Worm (Caenorhabditis elegans) whole organism, young adult: ENCODE measurements around the gene ZC190.7.

Experiments
- B0336.3 ChIP-seq: fragments of 200-800 bp; sonication (Bioruptor generic); IDR thresholded peaks from 2 replicates; pipeline ENCODE4 v1.3.6; 2022; ENCODE audit warnings: missing genetic modification characterization, missing compliant biosample characterization
- C17E4.6 ChIP-seq: fragments of 200-800 bp; sonication (Bioruptor generic); IDR thresholded peaks from 2 replicates; pipeline ENCODE4 v1.3.6; 2022; ENCODE audit warnings: missing genetic modification reagents, missing genetic modification characterization, missing compliant biosample characterization
- F22D6.2 ChIP-seq: sonication (generic microtip); optimal IDR thresholded peaks from 2 replicates; lab custom pipeline; 2016; ENCODE audit warnings: mild to moderate bottlenecking, missing genetic modification characterization, missing compliant biosample characterization
- F23B12.7 ChIP-seq: sonication (generic microtip); optimal IDR thresholded peaks from 2 replicates; lab custom pipeline; 2017; ENCODE audit warnings: missing genetic modification characterization, mild to moderate bottlenecking, missing compliant biosample characterization, antibody characterized with exemption, moderate library complexity; ENCODE audit not compliant: insufficient read depth
- F33H1.4 ChIP-seq: fragments of 200-800 bp; sonication (Bioruptor generic); IDR thresholded peaks from 2 replicates; pipeline ENCODE4 v1.3.6; 2022; ENCODE audit warnings: missing genetic modification reagents, missing genetic modification characterization, missing compliant biosample characterization
- F49E8.2 ChIP-seq: sonication (generic microtip); optimal IDR thresholded peaks from 3 replicates; lab custom pipeline; 2017; ENCODE audit warnings: missing genetic modification characterization, mild to moderate bottlenecking, missing compliant biosample characterization, antibody characterized with exemption, moderate library complexity; ENCODE audit not compliant: insufficient read depth
- K11D2.4 ChIP-seq: fragments of 200-800 bp; sonication (Bioruptor generic); IDR thresholded peaks from 2 replicates; pipeline ENCODE4 v1.3.6; 2022; ENCODE audit warnings: missing genetic modification reagents, missing genetic modification characterization, missing compliant biosample characterization
- K12H6.12 ChIP-seq: fragments of 200-800 bp; sonication (Bioruptor generic); optimal IDR thresholded peaks from 2 replicates; lab custom pipeline; 2018; ENCODE audit warnings: mild to moderate bottlenecking, missing genetic modification characterization, missing compliant biosample characterization
- Y56A3A.18 ChIP-seq: fragments of 200-800 bp; sonication (Bioruptor generic); IDR thresholded peaks from 2 replicates; pipeline ENCODE4 v1.3.6; 2022; ENCODE audit warnings: missing genetic modification reagents, missing genetic modification characterization, missing compliant biosample characterization
- Y79H2A.3 ChIP-seq: fragments of 200-800 bp; sonication (Bioruptor generic); conservative IDR thresholded peaks from 2 replicates; pipeline ENCODE4 v1.3.6; 2022; ENCODE audit warnings: missing genetic modification reagents, missing genetic modification characterization, missing compliant biosample characterization
- atf-7 ChIP-seq: sonication (generic microtip); optimal IDR thresholded peaks from 2 replicates; lab custom pipeline; 2017; ENCODE audit warnings: mild to moderate bottlenecking, missing genetic modification characterization, missing compliant biosample characterization
- attf-5 ChIP-seq: fragments of 200-800 bp; sonication (Bioruptor generic); optimal IDR thresholded peaks from 2 replicates; lab custom pipeline; 2018; ENCODE audit warnings: mild to moderate bottlenecking, missing genetic modification characterization, missing compliant biosample characterization
- bed-1 ChIP-seq: fragments of 200-800 bp; sonication (Bioruptor generic); IDR thresholded peaks from 2 replicates; pipeline ENCODE4 v1.3.6; 2022; ENCODE audit warnings: missing genetic modification reagents, missing genetic modification characterization, missing compliant biosample characterization
- bed-2 ChIP-seq: fragments of 200-800 bp; sonication (Bioruptor generic); IDR thresholded peaks from 2 replicates; pipeline ENCODE4 v1.3.6; 2022; ENCODE audit warnings: missing genetic modification reagents, missing genetic modification characterization, missing compliant biosample characterization
- ceh-40 ChIP-seq: fragments of 200-800 bp; sonication (Bioruptor generic); IDR thresholded peaks from 2 replicates; pipeline ENCODE4 v1.3.6; 2022; ENCODE audit warnings: missing genetic modification characterization, missing compliant biosample characterization
- ceh-79 ChIP-seq: sonication (generic microtip); optimal IDR thresholded peaks from 2 replicates; lab custom pipeline; 2017; ENCODE audit warnings: mild to moderate bottlenecking, missing genetic modification characterization, missing compliant biosample characterization
- chd-7 ChIP-seq: sonication (generic microtip); optimal IDR thresholded peaks from 2 replicates; lab custom pipeline; 2016; ENCODE audit warnings: mild to moderate bottlenecking, missing genetic modification characterization, moderate library complexity, missing compliant biosample characterization
- dox-1 ChIP-seq: fragments of 200-800 bp; sonication (Bioruptor generic); IDR thresholded peaks from 2 replicates; pipeline ENCODE4 v1.3.6; 2022; ENCODE audit warnings: missing genetic modification reagents, missing genetic modification characterization, missing compliant biosample characterization
- dpff-1 ChIP-seq: sonication (generic microtip); optimal IDR thresholded peaks from 2 replicates; lab custom pipeline; 2017; ENCODE audit warnings: mild to moderate bottlenecking, missing genetic modification characterization, missing compliant biosample characterization
- egl-18 ChIP-seq: fragments of 200-800 bp; sonication (Bioruptor generic); IDR thresholded peaks from 2 replicates; pipeline ENCODE4 v1.3.6; 2022; ENCODE audit warnings: missing genetic modification reagents, missing genetic modification characterization, missing compliant biosample characterization
- egl-44 ChIP-seq: fragments of 200-800 bp; sonication (Bioruptor generic); IDR thresholded peaks from 2 replicates; pipeline ENCODE4 v1.3.6; 2022; ENCODE audit warnings: missing genetic modification reagents, missing genetic modification characterization, missing compliant biosample characterization
- ets-4 ChIP-seq: fragments of 200-800 bp; sonication (Bioruptor generic); optimal IDR thresholded peaks from 2 replicates; lab custom pipeline; 2018; ENCODE audit warnings: mild to moderate bottlenecking, missing genetic modification characterization, missing compliant biosample characterization
- him-1 ChIP-seq: sonication (generic microtip); optimal IDR thresholded peaks from 2 replicates; lab custom pipeline; 2016; ENCODE audit warnings: missing genotype, missing genetic modification reagents, missing genetic modification characterization, missing compliant biosample characterization
- hlh-26 ChIP-seq: fragments of 200-800 bp; sonication (Bioruptor generic); conservative IDR thresholded peaks from 2 replicates; pipeline ENCODE4 v1.3.6; 2022; ENCODE audit warnings: missing genetic modification reagents, missing genetic modification characterization, missing compliant biosample characterization
- hmg-20 ChIP-seq: fragments of 200-800 bp; sonication (Bioruptor generic); IDR thresholded peaks from 2 replicates; pipeline ENCODE4 v1.3.6; 2022; ENCODE audit warnings: missing genetic modification reagents, missing genetic modification characterization, missing compliant biosample characterization
- let-526 ChIP-seq: fragments of 200-800 bp; sonication (Bioruptor generic); IDR thresholded peaks from 2 replicates; pipeline ENCODE4 v1.3.6; 2022; ENCODE audit warnings: missing genetic modification reagents, missing genetic modification characterization, missing compliant biosample characterization
- let-607 ChIP-seq, 2 experiments: fragments of 200-800 bp in 1 of 2; sonication (Bioruptor generic) in 1 of 2; sonication (generic microtip) in 1 of 2; optimal IDR thresholded peaks; 2 replicates each; lab custom pipeline; 2016 to 2018; ENCODE audit warnings: mild to moderate bottlenecking in 2 of 2, missing compliant biosample characterization in 2 of 2, missing genetic modification characterization in 2 of 2, moderate library complexity in 2 of 2, missing genotype in 1 of 2
- lin-26 ChIP-seq: fragments of 200-800 bp; sonication (Bioruptor generic); IDR thresholded peaks from 2 replicates; pipeline ENCODE4 v1.3.6; 2022; ENCODE audit warnings: missing genetic modification reagents, missing genetic modification characterization, missing compliant biosample characterization
- lin-35 ChIP-seq, 3 experiments: fragments of 150-350 bp in 2 of 3; sonication (generic microtip) in 1 of 3; optimal IDR thresholded peaks; 2 replicates each; lab custom pipeline; 2014 to 2018; ENCODE audit warnings: missing biosample characterization in 3 of 3, missing genetic modification characterization in 3 of 3, missing genetic modification reagents in 3 of 3
- lin-40 ChIP-seq: sonication (generic microtip); optimal IDR thresholded peaks from 2 replicates; lab custom pipeline; 2016; ENCODE audit warnings: missing genetic modification characterization, mild to moderate bottlenecking, missing compliant biosample characterization, missing genotype, missing genetic modification reagents
- lin-54 ChIP-seq: fragments of 200-800 bp; sonication (Bioruptor generic); optimal IDR thresholded peaks from 2 replicates; lab custom pipeline; 2018; ENCODE audit warnings: mild to moderate bottlenecking, missing genetic modification characterization, missing compliant biosample characterization
- lsl-1 ChIP-seq: fragments of 200-800 bp; sonication (Bioruptor generic); optimal IDR thresholded peaks from 2 replicates; lab custom pipeline; 2018; ENCODE audit warnings: mild to moderate bottlenecking, missing genetic modification characterization, moderate library complexity, missing compliant biosample characterization
- madf-10 ChIP-seq: sonication (generic microtip); optimal IDR thresholded peaks from 2 replicates; lab custom pipeline; 2016; ENCODE audit warnings: mild to moderate bottlenecking, missing genetic modification characterization, missing compliant biosample characterization
- madf-3 ChIP-seq: fragments of 200-800 bp; sonication (Bioruptor generic); IDR thresholded peaks from 2 replicates; pipeline ENCODE4 v1.3.6; 2022; ENCODE audit warnings: missing genetic modification reagents, missing genetic modification characterization, missing compliant biosample characterization
- mxl-1 ChIP-seq: sonication (generic microtip); optimal IDR thresholded peaks from 2 replicates; lab custom pipeline; 2016; ENCODE audit warnings: missing genetic modification characterization, missing compliant biosample characterization
- nhr-120 ChIP-seq: fragments of 200-800 bp; sonication (Bioruptor generic); IDR thresholded peaks from 2 replicates; pipeline ENCODE4 v1.3.6; 2022; ENCODE audit warnings: missing genetic modification characterization, missing compliant biosample characterization
- nhr-80 ChIP-seq: sonication (generic microtip); optimal IDR thresholded peaks from 2 replicates; lab custom pipeline; 2016; ENCODE audit warnings: missing genetic modification characterization, missing compliant biosample characterization
- nhr-90 ChIP-seq: sonication (generic microtip); optimal IDR thresholded peaks from 2 replicates; lab custom pipeline; 2016; ENCODE audit warnings: missing genotype, mild to moderate bottlenecking, missing genetic modification characterization, missing compliant biosample characterization
- pbrm-1 ChIP-seq: fragments of 200-800 bp; sonication (Bioruptor generic); IDR thresholded peaks from 2 replicates; pipeline ENCODE4 v1.3.6; 2022; ENCODE audit warnings: missing genetic modification reagents, missing genetic modification characterization, missing compliant biosample characterization
- pha-4 ChIP-seq: fragments of 150-350 bp; sonication (generic microtip); optimal IDR thresholded peaks from 2 replicates; lab custom pipeline; 2014; ENCODE audit warnings: missing biosample characterization, missing genetic modification reagents, missing genetic modification characterization
- sea-2 ChIP-seq: fragments of 200-800 bp; sonication (Bioruptor generic); IDR thresholded peaks from 2 replicates; pipeline ENCODE4 v1.3.6; 2022; ENCODE audit warnings: missing genetic modification characterization, missing compliant biosample characterization
- snpc-1.3 ChIP-seq: sonication (generic microtip); optimal IDR thresholded peaks from 2 replicates; lab custom pipeline; 2017; ENCODE audit warnings: missing genetic modification characterization, mild to moderate bottlenecking, missing compliant biosample characterization, antibody characterized with exemption, moderate library complexity, missing genotype, missing genetic modification reagents; ENCODE audit not compliant: insufficient read depth
- snpc-3.4 ChIP-seq: sonication (generic microtip); optimal IDR thresholded peaks from 2 replicates; lab custom pipeline; 2017; ENCODE audit warnings: missing genetic modification characterization, mild to moderate bottlenecking, missing compliant biosample characterization, antibody characterized with exemption, moderate library complexity, missing genotype, missing genetic modification reagents
- sptf-2 ChIP-seq: fragments of 200-800 bp; sonication (Bioruptor generic); optimal IDR thresholded peaks from 2 replicates; lab custom pipeline; 2018; ENCODE audit warnings: mild to moderate bottlenecking, missing genetic modification characterization, missing compliant biosample characterization
- tbp1 ChIP-seq: fragments of 200-800 bp; sonication (Bioruptor generic); optimal IDR thresholded peaks from 2 replicates; lab custom pipeline; 2018; ENCODE audit warnings: mild to moderate bottlenecking, missing genetic modification characterization, missing compliant biosample characterization
- tbx-9 ChIP-seq: sonication (generic microtip); optimal IDR thresholded peaks from 2 replicates; lab custom pipeline; 2016; ENCODE audit warnings: borderline replicate concordance, missing genetic modification characterization, inconsistent platforms, missing compliant biosample characterization
- unc-62 ChIP-seq: fragments of 150-350 bp; optimal IDR thresholded peaks from 2 replicates; lab custom pipeline; 2014; ENCODE audit warnings: missing biosample characterization, missing genetic modification reagents, missing genetic modification characterization
- ztf-22 ChIP-seq: fragments of 200-800 bp; sonication (Bioruptor generic); optimal IDR thresholded peaks from 2 replicates; lab custom pipeline; 2018; ENCODE audit warnings: mild to moderate bottlenecking, missing genetic modification characterization, moderate library complexity, missing compliant biosample characterization

The ZC190.7 gene

ce11 chrV:8651007-8651711 is 35.5 kb downstream of the ZC190.7 start:
- TF ChIP-seq him-1 (tag; lab: Kevin White, UChicago) (no peak), tbp1 (GFP tag; lab: Kevin White, UChicago) (peak; percentile 47), nhr-90 (tag; lab: Kevin White, UChicago) (peak; percentile 76), egl-18 (GFP tag; lab: Robert Waterston, UW) (no peak), chd-7 (tag; lab: Kevin White, UChicago) (peak; percentile 67), attf-5 (GFP tag; lab: Kevin White, UChicago) (peak; percentile 30), lsl-1 (GFP tag; lab: Kevin White, UChicago) (no peak), ets-4 (GFP tag; lab: Kevin White, UChicago) (peak; percentile 97), pha-4 (tag; lab: Kevin White, UChicago) (peak; percentile 59), unc-62 (peak; percentile 83), F22D6.2 (tag; lab: Kevin White, UChicago) (peak; percentile 52), F23B12.7 (tag; lab: Kevin White, UChicago) (no peak), ztf-22 (GFP tag; lab: Kevin White, UChicago) (peak; percentile 97), lin-40 (tag; lab: Kevin White, UChicago) (peak; percentile 56), F33H1.4 (GFP tag; lab: Robert Waterston, UW) (no peak), madf-10 (tag; lab: Kevin White, UChicago) (peak; percentile 58), lin-35 (GFP tag; optimal IDR thresholded peaks at IDR 0.05; lab: Kevin White, UChicago) (no peak), madf-3 (GFP tag; lab: Robert Waterston, UW) (no peak), Y56A3A.18 (no peak), snpc-1.3 (tag; lab: Kevin White, UChicago) (no peak), lin-54 (no peak), ceh-79 (tag; lab: Kevin White, UChicago) (no peak), hmg-20 (no peak), egl-44 (GFP tag; lab: Robert Waterston, UW) (peak; percentile 60; the same call in 1 of the 2 replicates), K11D2.4 (no peak), ceh-40 (GFP tag; lab: Robert Waterston, UW) (no peak), tbx-9 (no peak), dox-1 (GFP tag; lab: Robert Waterston, UW) (peak; percentile 75), hlh-26 (GFP tag; lab: Robert Waterston, UW) (no peak), let-607 (tag; optimal IDR thresholded peaks at IDR 0.05; lab: Kevin White, UChicago) (peak; percentile 68 to 88), C17E4.6 (GFP tag; lab: Robert Waterston, UW) (no peak), nhr-80 (peak; percentile 100), K12H6.12 (tag; lab: Kevin White, UChicago) (no peak), sptf-2 (GFP tag; lab: Kevin White, UChicago) (peak; percentile 46), let-526 (GFP tag; lab: Robert Waterston, UW) (no peak), pbrm-1 (GFP tag; lab: Robert Waterston, UW) (no peak), snpc-3.4 (tag; lab: Kevin White, UChicago) (no peak), bed-2 (GFP tag; lab: Robert Waterston, UW) (no peak), nhr-120 (no peak), bed-1 (GFP tag; lab: Robert Waterston, UW) (no peak), F49E8.2 (tag; lab: Kevin White, UChicago) (no peak), sea-2 (no peak), Y79H2A.3 (no peak), dpff-1 (no peak), mxl-1 (no peak), lin-26 (GFP tag; lab: Robert Waterston, UW) (no peak), B0336.3 (peak; percentile 56; the same call in 1 of the 2 replicates), atf-7 (tag; lab: Kevin White, UChicago) (peak; percentile 96)
